Fruit fly (Drosophila melanogaster): Measurements from ENCODE around the gene CG7044.

CG7044 gene

dm6 chr3R:21064000-21064924, 37.3 kb downstream of the CG7044 start, which contains the start of gene Cortactin (continued):
- TF ChIP-seq Hr78 (GFP tag; optimal IDR thresholded peaks at IDR 0.05), result no peak
- TF ChIP-seq esg (GFP tag; conservative IDR thresholded peaks at IDR 0.05), result no peak
- no peak for TF ChIP-seq prd (optimal IDR thresholded peaks at IDR 0.05)
- TF ChIP-seq prd (GFP tag; IDR thresholded peaks at IDR 0.05), result no peak
- no peak for TF ChIP-seq luna (GFP tag; optimal IDR thresholded peaks at IDR 0.05)
- TF ChIP-seq nerfin-1 (tag; optimal IDR thresholded peaks at IDR 0.05), result no peak
- TF ChIP-seq CG4820 (GFP tag; optimal IDR thresholded peaks at IDR 0.05), result no peak
- no peak for TF ChIP-seq CG17802 (tag; optimal IDR thresholded peaks at IDR 0.05)
- TF ChIP-seq CG6765 (GFP tag; optimal IDR thresholded peaks at IDR 0.05), result no peak
- peak; percentile 42 for TF ChIP-seq nmo (GFP tag; optimal IDR thresholded peaks at IDR 0.05)
- TF ChIP-seq CG34422 (GFP tag; IDR thresholded peaks at IDR 0.05), result peak; percentile 39; the same call in 1 of the 3 replicates
- TF ChIP-seq btn (GFP tag; optimal IDR thresholded peaks at IDR 0.05), result no peak

dm6 chr3R:21063433-21063832, 38.1 kb downstream of the CG7044 start:
- TF ChIP-seq D (optimal IDR thresholded peaks at IDR 0.05) (no peak), D (GFP tag; optimal IDR thresholded peaks at IDR 0.05) (no peak), tin (GFP tag; optimal IDR thresholded peaks at IDR 0.05) (no peak), Ravus (GFP tag; IDR thresholded peaks at IDR 0.05) (no peak), sc (optimal IDR thresholded peaks at IDR 0.05) (no peak), sc (GFP tag; optimal IDR thresholded peaks at IDR 0.05) (no peak), sens (GFP tag) (peak; percentile 60), run (tag; optimal IDR thresholded peaks at IDR 0.05) (no peak), wdn (GFP tag; IDR thresholded peaks at IDR 0.05) (no peak), sob (GFP tag; IDR thresholded peaks at IDR 0.05) (no peak), jing (GFP tag; optimal IDR thresholded peaks at IDR 0.05) (no peak), Med (GFP tag) (peak; percentile 24), CG11695 (GFP tag; IDR thresholded peaks at IDR 0.05) (no peak), unpg (GFP tag; optimal IDR thresholded peaks at IDR 0.05) (no peak), row (GFP tag; IDR thresholded peaks at IDR 0.05) (no peak), Optix (GFP tag; IDR thresholded peaks at IDR 0.05) (no peak)

- TF ChIP-seq TFAM (GFP tag; optimal IDR thresholded peaks at IDR 0.05) (no peak), pros (GFP tag; optimal IDR thresholded peaks at IDR 0.05) (peak; percentile 79), YL-1 (GFP tag; optimal IDR thresholded peaks at IDR 0.05) (peak; percentile 22), CG15514 (GFP tag; optimal IDR thresholded peaks at IDR 0.05) (peak; percentile 57), CG14710 (tag; optimal IDR thresholded peaks at IDR 0.05) (peak; percentile 34), Fer1 (GFP tag; optimal IDR thresholded peaks at IDR 0.05) (peak; percentile 29), nmo (GFP tag; optimal IDR thresholded peaks at IDR 0.05) (peak; percentile 39), Hr78 (GFP tag; optimal IDR thresholded peaks at IDR 0.05) (no peak), CG18011 (GFP tag; optimal IDR thresholded peaks at IDR 0.05) (peak; percentile 3), inv (GFP tag; IDR thresholded peaks at IDR 0.05; ENCODE audit: partially characterized antibody) (0 out of 2 replicates have a peak, but pooled peaks have one; percentile 15), Med (GFP tag) (peak; percentile 69), ftz-f1 (GFP tag; optimal IDR thresholded peaks at IDR 0.05) (peak; percentile 82), CG13287 (GFP tag; IDR thresholded peaks at IDR 0.05; ENCODE audit: partially characterized antibody) (0 out of 2 replicates have a peak, but pooled peaks have one; percentile 41), CG12769 (tag; optimal IDR thresholded peaks at IDR 0.05) (peak; percentile 38), zen2 (GFP tag; IDR thresholded peaks at IDR 0.05; ENCODE audit: partially characterized antibody) (peak; percentile 71; the same call in 2 of the 3 replicates), usp (GFP tag; optimal IDR thresholded peaks at IDR 0.05) (no peak), insv (GFP tag; optimal IDR thresholded peaks at IDR 0.05) (peak in 1 of 2 experiments; percentile 18), CG17359 (tag; optimal IDR thresholded peaks at IDR 0.05) (peak; percentile 9), ash1 (GFP tag; optimal IDR thresholded peaks at IDR 0.05) (peak; percentile 12), ewg (GFP tag; optimal IDR thresholded peaks at IDR 0.05) (peak; percentile 82)
Measured at dm6 chr3R:21060430-21061245, 40.9 kb downstream of the CG7044 start, which contains the start of gene Mvl. TSS of gene Mvl (minus strand) at chr3R:21060800.
